Worm (Caenorhabditis elegans) whole organism, L4 larva: ENCODE measurements around the gene nhr-50.

Experiments used
- F26F4.8 ChIP-seq: fragments of 200-800 bp; sonication (Bioruptor generic); conservative IDR thresholded peaks from 2 replicates; pipeline ENCODE4 v1.3.6; 2022; ENCODE audit warnings: missing genetic modification characterization, missing compliant biosample characterization
- F37D6.2 ChIP-seq: sonication (generic microtip); optimal IDR thresholded peaks from 2 replicates; lab custom pipeline; 2016; ENCODE audit warnings: mild to moderate bottlenecking, missing genetic modification characterization, missing compliant biosample characterization
- F49E8.2 ChIP-seq: sonication (generic microtip); optimal IDR thresholded peaks from 2 replicates; lab custom pipeline; 2016; ENCODE audit warnings: missing compliant biosample characterization, mild to moderate bottlenecking, missing genetic modification characterization, borderline replicate concordance
- T20F7.1 ChIP-seq: fragments of 200-800 bp; sonication (Bioruptor generic); optimal IDR thresholded peaks from 2 replicates; lab custom pipeline; 2018; ENCODE audit warnings: mild to moderate bottlenecking, missing genetic modification characterization, missing compliant biosample characterization
- T26A8.4 ChIP-seq: fragments of 200-800 bp; sonication (Bioruptor generic); IDR thresholded peaks from 2 replicates; pipeline ENCODE4 v1.3.6; 2022; ENCODE audit warnings: missing genetic modification characterization, missing compliant biosample characterization
- aha-1 ChIP-seq: fragments of 150-350 bp; peaks from one replicate; lab custom pipeline; 2014; ENCODE audit warnings: missing biosample characterization, missing genetic modification characterization
- attf-4 ChIP-seq: sonication (generic microtip); optimal IDR thresholded peaks from 3 replicates; lab custom pipeline; 2017; ENCODE audit warnings: missing biosample characterization, missing genetic modification characterization
- ceh-32 ChIP-seq: sonication (generic microtip); optimal IDR thresholded peaks from 2 replicates; lab custom pipeline; 2016; ENCODE audit warnings: mild to moderate bottlenecking, missing genetic modification characterization, missing compliant biosample characterization; ENCODE audit not compliant: poor library complexity
- ceh-62 ChIP-seq: sonication (generic microtip); optimal IDR thresholded peaks from 2 replicates; lab custom pipeline; 2017; ENCODE audit warnings: missing biosample characterization, missing genetic modification characterization
- ctbp-1 ChIP-seq: fragments of 200-800 bp; sonication (Bioruptor generic); IDR thresholded peaks from 2 replicates; pipeline ENCODE4 v1.3.6; 2022; ENCODE audit warnings: missing genetic modification reagents, missing genetic modification characterization, missing compliant biosample characterization
- daf-12 ChIP-seq: fragments of 150-350 bp; optimal IDR thresholded peaks from 2 replicates; lab custom pipeline; 2014; ENCODE audit warnings: missing biosample characterization, missing genetic modification reagents, missing genetic modification characterization
- dmd-6 ChIP-seq: fragments of 200-800 bp; sonication (Bioruptor generic); IDR thresholded peaks from 2 replicates; pipeline ENCODE4 v1.3.6; 2022; ENCODE audit warnings: missing genetic modification reagents, missing genetic modification characterization, missing compliant biosample characterization
- dpl-1 ChIP-seq: fragments of 150-350 bp; optimal IDR thresholded peaks from 2 replicates; lab custom pipeline; 2014; ENCODE audit warnings: missing biosample characterization, missing genetic modification reagents, missing genetic modification characterization
- egl-27 ChIP-seq: sonication (generic microtip); optimal IDR thresholded peaks from 3 replicates; lab custom pipeline; 2017; ENCODE audit warnings: missing biosample characterization, missing genetic modification reagents, missing genetic modification characterization
- hlh-11 ChIP-seq: fragments of 200-800 bp; sonication (Bioruptor generic); optimal IDR thresholded peaks from 2 replicates; lab custom pipeline; 2018; ENCODE audit warnings: mild to moderate bottlenecking, missing genetic modification characterization, missing compliant biosample characterization
- hlh-30 ChIP-seq: sonication (generic microtip); optimal IDR thresholded peaks from 2 replicates; lab custom pipeline; 2017; ENCODE audit warnings: antibody characterized with exemption, mild to moderate bottlenecking, missing genetic modification characterization, missing compliant biosample characterization; ENCODE audit not compliant: insufficient read depth
- lin-1 ChIP-seq: fragments of 200-800 bp; sonication (Bioruptor generic); IDR thresholded peaks from 2 replicates; pipeline ENCODE4 v1.3.6; 2022; ENCODE audit warnings: missing genetic modification reagents, missing genetic modification characterization, missing compliant biosample characterization
- lin-13 ChIP-seq: fragments of 150-350 bp; optimal IDR thresholded peaks from 2 replicates; lab custom pipeline; 2014; ENCODE audit warnings: missing biosample characterization, missing genetic modification reagents, missing genetic modification characterization
- lin-29 ChIP-seq: fragments of 200-800 bp; sonication (Bioruptor generic); IDR thresholded peaks from 2 replicates; pipeline ENCODE4 v1.3.6; 2022; ENCODE audit warnings: missing genetic modification reagents, missing genetic modification characterization, missing compliant biosample characterization
- lin-39 ChIP-seq: fragments of 150-350 bp; optimal IDR thresholded peaks from 2 replicates; lab custom pipeline; 2014; ENCODE audit warnings: missing biosample characterization, missing genetic modification reagents, missing genetic modification characterization
- lir-3 ChIP-seq: sonication (generic microtip); optimal IDR thresholded peaks from 2 replicates; lab custom pipeline; 2016; ENCODE audit warnings: mild to moderate bottlenecking, missing genetic modification characterization, missing compliant biosample characterization
- lsy-2 ChIP-seq, 2 experiments: fragments of 150-350 bp in 1 of 2; sonication (generic microtip) in 1 of 2; optimal IDR thresholded peaks; 2 replicates each; lab custom pipeline; 2014 to 2017; ENCODE audit warnings: missing biosample characterization in 2 of 2, missing genetic modification characterization in 2 of 2
- madf-9 ChIP-seq: fragments of 200-800 bp; sonication (Bioruptor generic); conservative IDR thresholded peaks from 2 replicates; pipeline ENCODE4 v1.3.6; 2022; ENCODE audit warnings: missing genetic modification reagents, missing genetic modification characterization, missing compliant biosample characterization
- mdl-1 ChIP-seq, 2 experiments: fragments of 150-350 bp in 1 of 2; sonication (generic microtip) in 1 of 2; optimal IDR thresholded peaks; 2 replicates each; lab custom pipeline; 2014 to 2017; ENCODE audit warnings: missing biosample characterization in 2 of 2, missing genetic modification characterization in 2 of 2
- mdt-29 ChIP-seq: fragments of 200-800 bp; sonication (Bioruptor generic); IDR thresholded peaks from 2 replicates; pipeline ENCODE4 v1.3.6; 2022; ENCODE audit warnings: missing genetic modification reagents, missing genetic modification characterization, missing compliant biosample characterization
- mep-1 ChIP-seq: fragments of 150-350 bp; sonication (generic microtip); optimal IDR thresholded peaks from 3 replicates; lab custom pipeline; 2014; ENCODE audit warnings: missing biosample characterization, missing genetic modification characterization
- nhr-10 ChIP-seq: fragments of 150-350 bp; optimal IDR thresholded peaks from 2 replicates; lab custom pipeline; 2014; ENCODE audit warnings: missing biosample characterization, missing genetic modification characterization
- nhr-6 ChIP-seq: fragments of 150-350 bp; optimal IDR thresholded peaks from 2 replicates; lab custom pipeline; 2014; ENCODE audit warnings: missing biosample characterization, missing genetic modification characterization
- nhr-77 ChIP-seq: fragments of 150-350 bp; optimal IDR thresholded peaks from 2 replicates; lab custom pipeline; 2014; ENCODE audit warnings: missing biosample characterization, missing genetic modification characterization
- pqm-1 ChIP-seq: sonication (generic microtip); optimal IDR thresholded peaks from 2 replicates; lab custom pipeline; 2017; ENCODE audit warnings: missing biosample characterization, missing genetic modification characterization
- sdz-12 ChIP-seq: fragments of 200-800 bp; sonication (Bioruptor generic); optimal IDR thresholded peaks from 2 replicates; lab custom pipeline; 2018; ENCODE audit warnings: mild to moderate bottlenecking, missing genetic modification characterization, missing compliant biosample characterization
- set-16 ChIP-seq: fragments of 200-800 bp; sonication (Bioruptor generic); IDR thresholded peaks from 2 replicates; pipeline ENCODE4 v1.3.6; 2022; ENCODE audit warnings: missing genetic modification reagents, missing genetic modification characterization, missing compliant biosample characterization
- snpc-1.2 ChIP-seq: fragments of 200-800 bp; sonication (Bioruptor generic); IDR thresholded peaks from 2 replicates; pipeline ENCODE4 v1.3.6; 2022; ENCODE audit warnings: missing genetic modification reagents, missing genetic modification characterization, missing compliant biosample characterization
- spr-3 ChIP-seq: fragments of 200-800 bp; sonication (Bioruptor generic); optimal IDR thresholded peaks from 2 replicates; lab custom pipeline; 2018; ENCODE audit warnings: mild to moderate bottlenecking, missing genetic modification characterization, missing compliant biosample characterization
- tra-1 ChIP-seq: fragments of 200-800 bp; sonication (Bioruptor generic); IDR thresholded peaks from 2 replicates; pipeline ENCODE4 v1.3.6; 2022; ENCODE audit warnings: missing genetic modification reagents, missing genetic modification characterization, missing compliant biosample characterization
- unc-130 ChIP-seq: sonication (generic microtip); optimal IDR thresholded peaks from 2 replicates; lab custom pipeline; 2016; ENCODE audit warnings: missing genetic modification reagents, missing genetic modification characterization, missing compliant biosample characterization
- unc-39 ChIP-seq: sonication (generic microtip); optimal IDR thresholded peaks from 2 replicates; lab custom pipeline; 2017; ENCODE audit warnings: missing biosample characterization, missing genetic modification characterization
- vab-7 ChIP-seq: fragments of 200-800 bp; sonication (Bioruptor generic); IDR thresholded peaks from 2 replicates; pipeline ENCODE4 v1.3.6; 2022; ENCODE audit warnings: missing genetic modification reagents, missing genetic modification characterization, missing compliant biosample characterization
- zag-1 ChIP-seq: fragments of 150-350 bp; optimal IDR thresholded peaks from 2 replicates; lab custom pipeline; 2014; ENCODE audit warnings: missing biosample characterization, missing genetic modification characterization
- zfp-2 ChIP-seq: sonication (generic microtip); optimal IDR thresholded peaks from 2 replicates; lab custom pipeline; 2016; ENCODE audit warnings: mild to moderate bottlenecking, missing genetic modification characterization, missing compliant biosample characterization
- zip-11 ChIP-seq: fragments of 200-800 bp; sonication (Bioruptor generic); IDR thresholded peaks from 2 replicates; pipeline ENCODE4 v1.3.6; 2022; ENCODE audit warnings: missing genetic modification characterization, missing compliant biosample characterization
- zip-2 ChIP-seq: fragments of 150-350 bp; optimal IDR thresholded peaks from 2 replicates; lab custom pipeline; 2014; ENCODE audit warnings: missing biosample characterization, missing genetic modification characterization
- ztf-7 ChIP-seq: fragments of 150-350 bp; optimal IDR thresholded peaks from 2 replicates; lab custom pipeline; 2014; ENCODE audit warnings: missing biosample characterization, missing genetic modification characterization

nhr-50 gene

DNA sequence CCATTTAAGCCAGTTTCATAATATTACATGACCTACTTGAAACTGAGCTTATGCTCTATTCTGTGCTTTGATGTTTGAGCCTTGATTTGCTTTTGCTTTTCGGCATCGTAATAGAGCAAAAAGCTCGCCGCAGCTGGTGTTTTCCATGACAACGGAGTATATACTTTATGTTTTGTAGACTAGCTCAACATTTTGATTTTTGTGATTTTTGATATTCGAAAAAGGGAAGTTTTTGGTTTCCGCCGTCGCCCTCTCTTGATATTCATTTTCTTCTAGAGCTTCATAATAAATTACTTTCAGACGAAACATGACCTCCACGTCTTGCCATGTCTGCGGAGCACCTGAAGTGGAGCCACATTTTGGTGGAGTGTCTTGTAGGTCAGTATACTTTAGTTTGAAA, 1.9 kb upstream of the nhr-50 start, which contains the start of gene nhr-63:
Gene nhr-63 (plus strand): TSS at position 301 of the 400 bp plus-strand sequence.
- TF ChIP-seq lin-1 (no peak), F37D6.2 (tag; lab: Kevin White, UChicago) (no peak)
- TF ChIP-seq, all 104 proteins: peak for 0

DNA sequence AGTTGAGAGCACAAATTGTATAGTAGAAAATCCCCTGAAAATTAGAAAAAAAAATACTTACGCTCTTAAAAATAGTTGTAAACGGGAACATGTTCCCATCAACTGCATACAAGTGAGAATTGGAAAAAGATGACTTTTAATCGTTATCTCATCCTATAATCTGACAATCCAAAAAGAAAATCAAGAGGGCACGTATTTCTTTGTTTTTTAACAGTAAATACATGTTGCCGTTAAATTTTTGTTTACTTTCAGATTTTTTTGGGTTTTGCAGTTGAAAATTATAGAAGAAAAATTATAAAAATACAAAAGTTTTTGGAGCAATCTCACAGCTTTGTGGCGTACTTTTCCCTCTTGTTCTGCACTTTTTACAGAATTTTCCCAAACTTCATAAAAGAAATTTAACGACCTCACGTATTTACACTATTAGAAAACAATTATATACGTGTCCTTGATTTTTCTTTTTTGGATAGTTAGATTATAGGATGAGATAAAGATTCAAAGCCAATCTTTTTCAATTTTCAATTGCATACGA, 3.7 kb downstream of the nhr-50 start, which contains the start of the genes C06C6.9 and C06C6.8:
Gene C06C6.9 (minus strand): TSS at position 101 of the 532 bp plus-strand sequence.
Gene C06C6.8 (plus strand): TSS at position 482 of the 532 bp plus-strand sequence.
- TF ChIP-seq aha-1 (tag; lab: Kevin White, UChicago) (peak; percentile 24), F26F4.8 (no peak)

DNA sequence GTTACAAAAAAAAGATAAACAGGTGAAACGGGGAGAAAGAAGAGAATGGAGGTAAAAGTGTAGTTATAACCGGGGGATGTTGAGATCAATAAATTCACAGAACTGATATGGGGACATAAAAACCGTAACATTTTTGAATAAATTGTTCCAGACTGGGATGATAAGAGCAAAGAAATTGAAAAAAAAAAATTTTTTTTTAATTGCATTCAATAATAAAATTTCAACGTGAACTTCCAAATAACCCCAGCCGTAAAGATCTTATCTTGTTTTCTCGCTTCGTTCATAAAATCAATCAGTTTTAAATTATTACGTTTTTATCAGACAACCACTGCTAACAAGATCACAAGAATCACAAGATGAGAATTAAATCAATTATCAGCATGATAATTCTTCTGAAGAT, 8.6 kb downstream of the nhr-50 start, which contains the start of gene C06C6.7:
Gene C06C6.7 (plus strand): TSS at position 301 of the 400 bp plus-strand sequence.
- peak; percentile 2 for TF ChIP-seq aha-1 (tag; lab: Kevin White, UChicago)

DNA sequence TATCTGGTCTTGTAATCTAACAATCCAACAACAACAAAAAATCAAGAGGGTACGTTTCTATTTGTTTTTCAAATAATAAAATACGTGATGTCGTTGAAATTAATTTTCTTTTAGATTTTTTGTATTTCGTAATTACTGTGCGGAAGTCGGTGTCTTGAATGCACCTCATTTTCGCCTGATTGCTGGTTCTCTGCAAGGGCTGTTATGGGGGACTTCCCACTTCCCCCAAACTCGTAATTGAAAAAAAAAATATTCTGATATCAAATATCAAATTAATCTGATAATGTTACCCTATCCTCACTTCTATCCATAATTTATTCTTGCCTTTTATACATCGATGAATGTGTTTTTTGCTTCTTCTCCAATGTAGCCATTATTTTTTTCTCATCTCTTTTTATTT, 12.4 kb downstream of the nhr-50 start, which contains the start of gene F36G9.15:
Gene F36G9.15 (minus strand): TSS at position 101 of the 400 bp plus-strand sequence.
- TF ChIP-seq nhr-10: no peak
- peak; percentile 15 for TF ChIP-seq aha-1 (tag; lab: Kevin White, UChicago)

DNA sequence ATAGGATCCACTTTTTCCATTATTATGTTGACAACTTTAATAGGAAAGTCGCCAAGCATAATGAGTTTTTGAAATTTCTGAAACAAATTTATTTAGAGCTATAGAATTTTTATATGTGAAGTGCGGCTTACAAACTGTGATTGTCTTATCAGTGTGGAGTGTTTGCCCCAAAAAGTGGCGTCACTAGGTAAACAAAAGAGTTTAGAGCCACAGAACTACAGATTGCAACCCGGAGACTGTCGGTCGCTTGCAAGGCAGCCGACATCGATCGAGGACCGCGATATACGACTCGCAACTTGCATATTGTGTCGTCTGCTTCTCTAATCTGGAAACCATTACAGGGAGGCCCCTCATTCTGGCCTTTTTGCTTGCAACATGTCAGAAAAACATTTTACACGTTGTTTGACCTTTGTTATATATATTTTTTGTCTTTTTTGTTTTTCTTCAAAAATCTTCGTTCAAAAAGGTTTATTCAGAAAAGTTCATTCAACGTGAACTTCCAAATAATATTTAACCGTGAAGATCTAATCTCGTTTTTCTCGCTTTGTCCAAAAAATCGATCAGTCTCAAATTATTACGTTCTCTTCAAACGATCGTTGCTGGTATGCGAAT, 17.6 kb downstream of the nhr-50 start, which contains the start of the genes fbxa-99 and F36G9.13:
Gene fbxa-99 (minus strand): TSS at position 122 of the 612 bp plus-strand sequence.
Gene F36G9.13 (plus strand): TSS at position 562 of the 612 bp plus-strand sequence.
- no peak for TF ChIP-seq unc-130
- TF ChIP-seq nhr-6 (tag; lab: Kevin White, UChicago): no peak
- no peak for TF ChIP-seq mep-1 (tag; lab: Kevin White, UChicago)
- TF ChIP-seq T26A8.4 (GFP tag; lab: Robert Waterston, UW): no peak
- TF ChIP-seq zag-1 (tag; lab: Kevin White, UChicago): no peak
- TF ChIP-seq lir-3 (tag; lab: Kevin White, UChicago): no peak
- no peak for TF ChIP-seq daf-12 (tag; lab: Kevin White, UChicago)
- TF ChIP-seq mdl-1 (tag; optimal IDR thresholded peaks at IDR 0.05; lab: Kevin White, UChicago): no peak
- TF ChIP-seq F49E8.2 (tag; lab: Kevin White, UChicago): no peak
- TF ChIP-seq lsy-2 (tag; optimal IDR thresholded peaks at IDR 0.05; lab: Kevin White, UChicago): no peak
- no peak for TF ChIP-seq unc-39 (tag; lab: Kevin White, UChicago)
- TF ChIP-seq pqm-1: peak; percentile 34
- no peak for TF ChIP-seq set-16 (GFP tag; lab: Robert Waterston, UW)
- peak; percentile 21 for TF ChIP-seq nhr-77 (tag; lab: Kevin White, UChicago)
- peak; percentile 41 for TF ChIP-seq dmd-6 (GFP tag; lab: Robert Waterston, UW)
- no peak for TF ChIP-seq tra-1 (GFP tag; lab: Robert Waterston, UW)
- TF ChIP-seq vab-7: no peak
- TF ChIP-seq hlh-30: no peak
- no peak for TF ChIP-seq zip-2
- TF ChIP-seq mdt-29 (GFP tag; lab: Robert Waterston, UW): no peak
- TF ChIP-seq dpl-1 (GFP tag; lab: Kevin White, UChicago): no peak
- TF ChIP-seq ztf-7: no peak
- TF ChIP-seq lin-29 (GFP tag; lab: Robert Waterston, UW): no peak
- no peak for TF ChIP-seq madf-9 (GFP tag; lab: Robert Waterston, UW)
- TF ChIP-seq lin-13: peak; percentile 22
- no peak for TF ChIP-seq lin-39 (tag; lab: Kevin White, UChicago)
- TF ChIP-seq zip-11 (GFP tag; lab: Robert Waterston, UW): no peak
- TF ChIP-seq spr-3 (GFP tag; lab: Kevin White, UChicago): no peak
- TF ChIP-seq T20F7.1 (GFP tag; lab: Kevin White, UChicago): no peak
- TF ChIP-seq snpc-1.2 (GFP tag; lab: Robert Waterston, UW): no peak
- TF ChIP-seq egl-27: no peak
- peak; percentile 21 for TF ChIP-seq hlh-11 (tag; lab: Kevin White, UChicago)
- no peak for TF ChIP-seq ceh-62
- TF ChIP-seq F26F4.8: no peak
- no peak for TF ChIP-seq ctbp-1 (GFP tag; lab: Robert Waterston, UW)
- TF ChIP-seq ceh-32 (tag; lab: Kevin White, UChicago): no peak
- TF ChIP-seq attf-4: no peak
- TF ChIP-seq zfp-2 (tag; lab: Kevin White, UChicago): no peak
- TF ChIP-seq sdz-12 (GFP tag; lab: Kevin White, UChicago): no peak
